Fruit fly (Drosophila melanogaster) whole organism, embryonic: ENCODE measurements around the gene heph.

Source experiments
- ATbp ChIP-seq: fragments of 200-800 bp; sonication (Bioruptor generic); optimal IDR thresholded peaks from 2 replicates; lab custom pipeline; 2017; ENCODE audit warnings: missing biosample characterization, mild to moderate bottlenecking, missing genetic modification characterization, missing genetic modification reagents
- Blimp-1 ChIP-seq: fragments of 200-800 bp; sonication (Bioruptor generic); optimal IDR thresholded peaks from 3 replicates; lab custom pipeline; 2018; ENCODE audit warnings: missing biosample characterization, missing genetic modification characterization, mild to moderate bottlenecking, moderate library complexity, missing genetic modification reagents
- BtbVII ChIP-seq: fragments of 200-800 bp; sonication (Bioruptor generic); optimal IDR thresholded peaks from 3 replicates; lab custom pipeline; 2017; ENCODE audit warnings: missing biosample characterization, mild to moderate bottlenecking, missing genetic modification characterization
- CG10209 ChIP-seq: fragments of 200-800 bp; sonication (Bioruptor generic); optimal IDR thresholded peaks from 3 replicates; lab custom pipeline; 2017; ENCODE audit warnings: missing biosample characterization, mild to moderate bottlenecking, missing genetic modification characterization, missing genetic modification reagents
- CG10321 ChIP-seq: fragments of 200-800 bp; sonication (Bioruptor generic); IDR thresholded peaks from 2 replicates; pipeline ENCODE4 v1.3.6; 2022; ENCODE audit warnings: missing biosample characterization, missing genetic modification characterization
- CG10431 ChIP-seq: fragments of 200-800 bp; sonication (Bioruptor generic); optimal IDR thresholded peaks from 3 replicates; lab custom pipeline; 2018; ENCODE audit warnings: missing biosample characterization, mild to moderate bottlenecking, missing genetic modification characterization
- CG10959 ChIP-seq: fragments of 200-800 bp; sonication (Bioruptor generic); IDR thresholded peaks from 2 replicates; pipeline ENCODE4 v1.3.6; 2022; ENCODE audit warnings: missing biosample characterization, missing genetic modification characterization
- CG12155 ChIP-seq: fragments of 200-800 bp; sonication (Bioruptor generic); optimal IDR thresholded peaks from 3 replicates; lab custom pipeline; 2016; ENCODE audit warnings: missing biosample characterization, missing genetic modification characterization
- CG12391 ChIP-seq: fragments of 200-800 bp; sonication (Bioruptor generic); optimal IDR thresholded peaks from 3 replicates; lab custom pipeline; 2018; ENCODE audit warnings: missing biosample characterization, mild to moderate bottlenecking, missing genetic modification characterization, moderate library complexity
- CG15601 ChIP-seq: fragments of 200-800 bp; sonication (Bioruptor generic); optimal IDR thresholded peaks from 3 replicates; lab custom pipeline; 2019; ENCODE audit warnings: missing biosample characterization, mild to moderate bottlenecking, missing genetic modification characterization, moderate library complexity
- CG1832 ChIP-seq: fragments of 200-800 bp; sonication (Bioruptor generic); optimal IDR thresholded peaks from 2 replicates; lab custom pipeline; 2017; ENCODE audit warnings: missing biosample characterization, mild to moderate bottlenecking, missing genetic modification characterization, inconsistent platforms
- CG2116 ChIP-seq: fragments of 200-800 bp; sonication (Bioruptor generic); optimal IDR thresholded peaks from 3 replicates; lab custom pipeline; 2018; ENCODE audit warnings: missing biosample characterization, mild to moderate bottlenecking, missing genetic modification characterization
- CG2712 ChIP-seq: fragments of 200-800 bp; optimal IDR thresholded peaks from 3 replicates; lab custom pipeline; 2019; ENCODE audit warnings: missing biosample characterization, mild to moderate bottlenecking, missing genetic modification characterization, moderate library complexity
- CG32532 ChIP-seq: fragments of 200-800 bp; sonication (Bioruptor generic); IDR thresholded peaks from 2 replicates; pipeline ENCODE4 v1.3.6; 2022; ENCODE audit warnings: missing biosample characterization, missing genetic modification characterization
- CG3847 ChIP-seq: fragments of 200-800 bp; sonication (Bioruptor generic); IDR thresholded peaks from 2 replicates; pipeline ENCODE4 v1.3.6; 2022; ENCODE audit warnings: missing biosample characterization, missing genetic modification characterization
- CG5180 ChIP-seq: fragments of 200-800 bp; sonication (Bioruptor generic); optimal IDR thresholded peaks from 3 replicates; lab custom pipeline; 2017; ENCODE audit warnings: missing biosample characterization, missing genetic modification characterization, mild to moderate bottlenecking, moderate library complexity, missing genetic modification reagents
- CG6689 ChIP-seq: fragments of 200-800 bp; sonication (Bioruptor generic); IDR thresholded peaks from 2 replicates; pipeline ENCODE4 v1.3.6; 2022; ENCODE audit warnings: missing biosample characterization, missing genetic modification characterization
- CG7786 ChIP-seq: fragments of 200-800 bp; sonication (Bioruptor generic); optimal IDR thresholded peaks from 2 replicates; lab custom pipeline; 2016; ENCODE audit warnings: missing biosample characterization, missing genetic modification characterization
- CG7987 ChIP-seq: fragments of 200-800 bp; sonication (Bioruptor generic); optimal IDR thresholded peaks from 2 replicates; lab custom pipeline; 2018; ENCODE audit warnings: missing biosample characterization, mild to moderate bottlenecking, missing genetic modification characterization, moderate library complexity
- CG9876 ChIP-seq: fragments of 200-800 bp; sonication (Bioruptor generic); optimal IDR thresholded peaks from 2 replicates; lab custom pipeline; 2016; ENCODE audit warnings: missing biosample characterization, missing genetic modification characterization
- D ChIP-seq, 2 experiments: fragments of 200-800 bp in 1 of 2; fragments of >200 bp in 1 of 2; sonication (Bioruptor generic) in 1 of 2; optimal IDR thresholded peaks; 2 replicates in 1 of 2; 3 replicates in 1 of 2; lab custom pipeline; 2017; ENCODE audit warnings: mild to moderate bottlenecking in 1 of 2, missing biosample characterization in 1 of 2, missing genetic modification characterization in 1 of 2, missing genetic modification reagents in 1 of 2
- Dad ChIP-seq: fragments of 200-800 bp; sonication (Bioruptor generic); optimal IDR thresholded peaks from 3 replicates; lab custom pipeline; 2016; ENCODE audit warnings: missing biosample characterization, missing genetic modification characterization
- Fer1 ChIP-seq: fragments of 200-800 bp; sonication (Bioruptor generic); optimal IDR thresholded peaks from 2 replicates; lab custom pipeline; 2017; ENCODE audit warnings: missing biosample characterization, mild to moderate bottlenecking, missing genetic modification characterization
- HHEX ChIP-seq: fragments of 200-800 bp; sonication (Bioruptor generic); optimal IDR thresholded peaks from 3 replicates; lab custom pipeline; 2017; ENCODE audit warnings: missing biosample characterization, mild to moderate bottlenecking, missing genetic modification characterization, missing genetic modification reagents
- Hsf ChIP-seq: fragments of 200-800 bp; sonication (Bioruptor generic); optimal IDR thresholded peaks from 3 replicates; lab custom pipeline; 2016; ENCODE audit warnings: missing biosample characterization, missing genetic modification characterization
- MESR4 ChIP-seq: fragments of 200-800 bp; sonication (Bioruptor generic); optimal IDR thresholded peaks from 2 replicates; lab custom pipeline; 2018; ENCODE audit warnings: missing biosample characterization, mild to moderate bottlenecking, missing genetic modification characterization, moderate library complexity
- Mad ChIP-seq: fragments of 200-800 bp; sonication (Bioruptor generic); optimal IDR thresholded peaks from 2 replicates; lab custom pipeline; 2016; ENCODE audit warnings: missing biosample characterization, missing genetic modification characterization
- Mes4 ChIP-seq: fragments of 200-800 bp; sonication (Bioruptor generic); optimal IDR thresholded peaks from 2 replicates; lab custom pipeline; 2016; ENCODE audit warnings: missing biosample characterization, missing genetic modification characterization
- Nf-YB ChIP-seq: fragments of 200-800 bp; sonication (Bioruptor generic); optimal IDR thresholded peaks from 3 replicates; lab custom pipeline; 2019; ENCODE audit warnings: missing biosample characterization, mild to moderate bottlenecking, missing genetic modification characterization, moderate library complexity
- Ssrp ChIP-seq: fragments of 200-800 bp; sonication (Bioruptor generic); optimal IDR thresholded peaks from 2 replicates; lab custom pipeline; 2018; ENCODE audit warnings: missing biosample characterization, mild to moderate bottlenecking, missing genetic modification characterization, moderate library complexity
- Xrp1 ChIP-seq: fragments of 200-800 bp; sonication (Bioruptor generic); IDR thresholded peaks from 2 replicates; pipeline ENCODE4 v1.3.6; 2022; ENCODE audit warnings: missing biosample characterization, missing genetic modification characterization
- al ChIP-seq: fragments of 200-800 bp; sonication (Bioruptor generic); IDR thresholded peaks from 2 replicates; pipeline ENCODE4 v1.3.6; 2022; ENCODE audit warnings: missing biosample characterization, missing genetic modification characterization
- bigmax ChIP-seq: fragments of 200-800 bp; sonication (Bioruptor generic); optimal IDR thresholded peaks from 2 replicates; lab custom pipeline; 2018; ENCODE audit warnings: missing biosample characterization, mild to moderate bottlenecking, missing genetic modification characterization
- bsh ChIP-seq, 2 experiments: fragments of 200-800 bp; sonication (Bioruptor generic); optimal IDR thresholded peaks; 2 replicates each; lab custom pipeline; 2017 to 2018; ENCODE audit warnings: mild to moderate bottlenecking in 2 of 2, missing biosample characterization in 2 of 2, missing genetic modification characterization in 2 of 2, moderate library complexity in 1 of 2
- crol ChIP-seq: fragments of 200-800 bp; sonication (Bioruptor generic); IDR thresholded peaks from 2 replicates; pipeline ENCODE4 v1.3.6; 2022; ENCODE audit warnings: missing biosample characterization, missing genetic modification characterization
- esg ChIP-seq: fragments of 200-800 bp; sonication (Bioruptor generic); conservative IDR thresholded peaks from 2 replicates; pipeline ENCODE4 v1.3.6; 2022; ENCODE audit warnings: missing biosample characterization, missing genetic modification characterization
- gt ChIP-seq: fragments of 200-800 bp; sonication (Bioruptor generic); IDR thresholded peaks from 2 replicates; pipeline ENCODE4 v1.3.6; 2022; ENCODE audit warnings: missing biosample characterization, missing genetic modification characterization
- hb ChIP-seq: fragments of 200-800 bp; sonication (Bioruptor generic); IDR thresholded peaks from 3 replicates; pipeline ENCODE4 v1.3.6; 2022; ENCODE audit warnings: missing biosample characterization, missing genetic modification characterization; ENCODE audit not compliant: partially characterized antibody
- insv ChIP-seq, 2 experiments: fragments of 200-800 bp; sonication (Bioruptor generic); optimal IDR thresholded peaks; 3 replicates each; lab custom pipeline; 2016 to 2018; ENCODE audit warnings: missing biosample characterization in 2 of 2, missing genetic modification characterization in 2 of 2
- jing ChIP-seq: fragments of 200-800 bp; sonication (Bioruptor generic); optimal IDR thresholded peaks from 2 replicates; lab custom pipeline; 2018; ENCODE audit warnings: missing biosample characterization, mild to moderate bottlenecking, missing genetic modification characterization
- ken ChIP-seq: fragments of 200-800 bp; sonication (Bioruptor generic); IDR thresholded peaks from 3 replicates; pipeline ENCODE4 v1.3.6; 2022; ENCODE audit warnings: missing biosample characterization, missing genetic modification characterization
- lov ChIP-seq, 2 experiments: fragments of 200-800 bp in 1 of 2; fragments of >200 bp in 1 of 2; sonication (Bioruptor generic) in 1 of 2; IDR thresholded peaks in 1 of 2; optimal IDR thresholded peaks in 1 of 2; 2 replicates in 1 of 2; 3 replicates in 1 of 2; pipeline versions ENCODE4 v1.3.6 to Lab custom; 2017 to 2022; ENCODE audit warnings: missing biosample characterization in 1 of 2, missing genetic modification characterization in 1 of 2
- mld ChIP-seq: fragments of 200-800 bp; sonication (Bioruptor generic); IDR thresholded peaks from 3 replicates; pipeline ENCODE4 v1.3.6; 2022; ENCODE audit warnings: missing biosample characterization, missing genetic modification characterization; ENCODE audit not compliant: partially characterized antibody
- p53 ChIP-seq: fragments of 200-800 bp; sonication (Bioruptor generic); optimal IDR thresholded peaks from 2 replicates; lab custom pipeline; 2016; ENCODE audit warnings: missing biosample characterization, missing genetic modification characterization
- sd ChIP-seq: fragments of 200-800 bp; sonication (Bioruptor generic); optimal IDR thresholded peaks from 3 replicates; lab custom pipeline; 2018; ENCODE audit warnings: missing biosample characterization, mild to moderate bottlenecking, missing genetic modification characterization, moderate library complexity
- slbo ChIP-seq: fragments of 200-800 bp; sonication (Bioruptor generic); IDR thresholded peaks from 2 replicates; pipeline ENCODE4 v1.3.6; 2022; ENCODE audit warnings: missing biosample characterization, missing genetic modification characterization
- tna ChIP-seq: fragments of 200-800 bp; sonication (Bioruptor generic); IDR thresholded peaks from 2 replicates; pipeline ENCODE4 v1.3.6; 2022; ENCODE audit warnings: missing biosample characterization, missing genetic modification characterization; ENCODE audit not compliant: partially characterized antibody
- tup ChIP-seq: fragments of 200-800 bp; sonication (Bioruptor generic); optimal IDR thresholded peaks from 2 replicates; lab custom pipeline; 2016; ENCODE audit warnings: missing biosample characterization, mild to moderate bottlenecking, missing genetic modification characterization, moderate library complexity
- wor ChIP-seq: fragments of 200-800 bp; sonication (Bioruptor generic); IDR thresholded peaks from 2 replicates; pipeline ENCODE4 v1.3.6; 2022; ENCODE audit warnings: missing biosample characterization, missing genetic modification characterization

The heph gene

dm6 chr3R:31901579-31901978 is 113.7 kb downstream of the heph start (continued):
- TF ChIP-seq D (optimal IDR thresholded peaks at IDR 0.05; lab: Kevin White, UChicago) (no peak), D (GFP tag; optimal IDR thresholded peaks at IDR 0.05; lab: Kevin White, UChicago) (peak; percentile 30), BtbVII (GFP tag; lab: Kevin White, UChicago) (no peak), ATbp (no peak), CG7987 (GFP tag; lab: Kevin White, UChicago) (no peak), tup (GFP tag; lab: Kevin White, UChicago) (no peak), Xrp1 (GFP tag; lab: Robert Waterston, UW) (peak; percentile 44; the same call in 1 of the 2 replicates), mld (GFP tag; lab: Robert Waterston, UW) (no peak), esg (0 out of 2 replicates have a peak, but pooled peaks have one; percentile 16), bsh (GFP tag; optimal IDR thresholded peaks at IDR 0.05; lab: Kevin White, UChicago) (peak in 1 of 2 experiments; percentile 40), Nf-YB (no peak), HHEX (GFP tag; lab: Kevin White, UChicago) (no peak), lov (optimal IDR thresholded peaks at IDR 0.05; lab: Kevin White, UChicago) (no peak), lov (GFP tag; IDR thresholded peaks at IDR 0.05; lab: Robert Waterston, UW) (no peak), CG5180 (GFP tag; lab: Kevin White, UChicago) (no peak), CG10959 (GFP tag; lab: Robert Waterston, UW) (no peak), p53 (GFP tag; lab: Kevin White, UChicago) (no peak), Ssrp (tag; lab: Kevin White, UChicago) (peak; percentile 7), CG2116 (GFP tag; lab: Kevin White, UChicago) (no peak), Blimp-1 (GFP tag; lab: Kevin White, UChicago) (peak; percentile 9), CG9876 (no peak), Mad (GFP tag; lab: Kevin White, UChicago) (no peak), Hsf (no peak), crol (GFP tag; lab: Robert Waterston, UW) (no peak), hb (no peak), bigmax (GFP tag; lab: Kevin White, UChicago) (no peak), CG32532 (GFP tag; lab: Robert Waterston, UW) (no peak), CG15601 (tag; lab: Kevin White, UChicago) (no peak), Mes4 (no peak), CG10431 (GFP tag; lab: Kevin White, UChicago) (no peak), CG12391 (peak; percentile 3), CG3847 (no peak), insv (GFP tag; optimal IDR thresholded peaks at IDR 0.05; lab: Kevin White, UChicago) (no peak), slbo (peak; percentile 18; the same call in 1 of the 2 replicates), sd (no peak), tna (GFP tag; lab: Robert Waterston, UW) (no peak), MESR4 (no peak), al (GFP tag; lab: Robert Waterston, UW) (no peak), CG12155 (GFP tag; lab: Kevin White, UChicago) (no peak), CG10321 (GFP tag; lab: Robert Waterston, UW) (no peak), CG6689 (GFP tag; lab: Robert Waterston, UW) (0 out of 2 replicates have a peak, but pooled peaks have one; percentile 8), CG7786 (GFP tag; lab: Kevin White, UChicago) (peak; percentile 4), wor (GFP tag; lab: Robert Waterston, UW) (no peak), ken (GFP tag; lab: Robert Waterston, UW) (no peak), Dad (GFP tag; lab: Kevin White, UChicago) (no peak), jing (GFP tag; lab: Kevin White, UChicago) (no peak), gt (GFP tag; lab: Robert Waterston, UW) (no peak), CG1832 (GFP tag; lab: Kevin White, UChicago) (no peak), Fer1 (GFP tag; lab: Kevin White, UChicago) (no peak), CG2712 (tag; lab: Kevin White, UChicago) (peak; percentile 26), CG10209 (peak; percentile 29)
